Worm (Caenorhabditis elegans) whole organism, dauer: ENCODE measurements around the gene Y43F8B.20.
A peak's percentile ranks its signal among the peaks of the same experiment; 100 is the strongest.

Source experiments
- unc-62 ChIP-seq: sonication (generic microtip); optimal IDR thresholded peaks from 2 replicates; lab custom pipeline; 2017; ENCODE audit warnings: missing biosample characterization, missing genetic modification reagents, missing genetic modification characterization

Y43F8B.20 gene

DNA sequence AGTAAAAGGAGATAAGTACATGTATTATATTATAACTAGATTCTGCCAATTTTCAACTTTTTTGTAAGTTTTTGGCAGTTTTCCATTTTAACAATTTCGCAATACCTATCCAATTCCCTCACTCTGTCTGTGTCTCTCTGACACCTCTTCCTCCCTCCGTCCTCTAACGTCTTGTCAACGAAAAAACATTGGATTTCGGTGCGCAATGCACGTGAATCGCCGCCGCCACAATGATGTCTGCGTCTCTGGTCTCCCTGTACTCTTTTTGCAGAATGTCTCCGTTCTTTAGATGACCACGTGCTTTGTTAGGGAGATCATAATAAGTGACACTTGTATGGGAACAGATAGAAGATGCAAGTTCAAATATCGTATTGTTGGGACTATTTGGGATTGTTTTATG lies 20.4 kb downstream of the Y43F8B.20 start:
- no peak for TF ChIP-seq unc-62 (GFP tag; lab: Kevin White, UChicago)

DNA sequence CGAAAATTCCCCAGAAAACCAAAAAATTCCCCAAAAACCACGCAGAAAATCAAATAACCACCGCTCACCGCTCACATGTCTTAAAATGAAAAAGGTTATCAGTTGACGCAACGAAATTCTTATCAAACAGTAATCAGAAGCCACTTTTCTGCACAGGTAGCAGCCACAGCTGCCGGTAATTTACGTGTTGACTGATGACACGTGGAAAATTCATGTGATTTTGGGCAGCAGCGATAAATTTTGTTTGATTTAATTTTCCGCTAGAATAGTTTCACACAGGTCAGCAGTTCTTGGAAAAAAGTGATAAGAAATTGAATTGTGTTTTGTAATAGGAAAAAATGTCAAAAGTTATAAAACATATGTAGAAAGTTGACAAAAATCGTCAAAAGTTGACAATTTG lies 22.0 kb downstream of the Y43F8B.20 start:
- no peak for TF ChIP-seq unc-62 (GFP tag; lab: Kevin White, UChicago)

DNA sequence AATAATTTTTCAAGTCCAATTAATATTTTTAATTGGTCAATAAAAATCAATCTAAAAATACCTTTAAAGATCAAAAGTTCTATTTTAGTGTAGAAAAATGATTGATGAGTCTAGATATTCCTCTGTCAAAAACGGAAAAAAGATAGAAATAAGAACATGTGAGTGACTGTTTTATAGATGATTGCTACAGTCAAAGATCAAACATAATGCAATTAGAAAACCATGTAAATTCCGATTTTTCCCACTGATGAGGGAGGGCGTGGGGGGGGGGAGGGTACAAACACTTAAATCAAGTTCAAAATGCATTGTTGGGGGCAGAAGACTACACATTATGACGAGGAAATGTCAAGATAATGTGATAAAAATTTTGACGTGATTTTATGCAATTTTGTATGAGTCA lies 23.4 kb downstream of the Y43F8B.20 start:
- TF ChIP-seq unc-62 (GFP tag; lab: Kevin White, UChicago), result no peak

DNA sequence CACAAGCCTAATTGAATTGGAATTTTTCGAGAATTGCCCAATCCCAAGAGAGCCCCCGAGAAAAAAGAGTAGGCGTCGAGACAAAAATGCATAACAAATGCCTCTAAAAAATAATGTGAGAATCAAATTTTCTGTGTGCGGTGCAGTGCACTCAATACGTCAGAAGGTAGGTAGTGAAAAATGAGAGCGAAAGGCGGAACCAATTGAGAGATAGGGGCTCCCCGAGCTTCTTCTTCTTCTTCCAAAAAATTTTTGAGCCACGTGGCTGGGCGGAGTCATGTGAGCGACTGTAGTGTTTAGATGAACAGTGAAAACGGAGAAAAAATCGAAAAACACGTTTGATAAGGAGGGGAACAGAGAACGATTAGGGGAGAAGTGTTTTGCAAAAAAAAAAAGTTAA lies 25.0 kb downstream of the Y43F8B.20 start:
- no peak for TF ChIP-seq unc-62 (GFP tag; lab: Kevin White, UChicago)

DNA sequence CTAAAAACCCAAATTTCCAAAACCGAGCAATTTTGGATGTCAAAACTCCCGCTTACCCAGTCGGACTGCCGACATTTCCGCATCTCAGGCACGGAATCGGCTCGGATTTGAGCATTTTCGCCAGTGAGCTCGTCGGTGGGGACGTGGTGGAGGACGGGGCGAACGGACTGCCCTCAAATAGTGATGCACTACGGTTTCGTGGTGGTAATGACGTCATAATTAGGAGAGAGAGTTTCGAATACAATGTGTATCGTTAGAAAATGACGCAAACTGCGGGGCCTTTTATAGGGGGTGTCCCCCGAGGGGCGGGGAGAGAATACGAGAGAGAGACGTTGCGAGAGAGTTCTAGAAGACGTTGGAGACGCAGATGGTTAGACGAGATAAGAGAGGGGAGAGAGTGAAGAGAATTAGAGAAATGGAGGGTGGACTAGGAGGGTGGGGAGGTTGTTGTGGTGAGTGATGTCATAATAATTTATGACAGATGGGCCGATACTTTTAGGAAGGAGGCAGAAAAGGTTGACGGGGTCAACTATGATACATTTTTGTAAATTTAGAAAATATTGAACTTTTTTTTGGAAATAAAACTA lies 26.9 kb downstream of the Y43F8B.20 start:
- peak; percentile 44 for TF ChIP-seq unc-62 (GFP tag; lab: Kevin White, UChicago)

DNA sequence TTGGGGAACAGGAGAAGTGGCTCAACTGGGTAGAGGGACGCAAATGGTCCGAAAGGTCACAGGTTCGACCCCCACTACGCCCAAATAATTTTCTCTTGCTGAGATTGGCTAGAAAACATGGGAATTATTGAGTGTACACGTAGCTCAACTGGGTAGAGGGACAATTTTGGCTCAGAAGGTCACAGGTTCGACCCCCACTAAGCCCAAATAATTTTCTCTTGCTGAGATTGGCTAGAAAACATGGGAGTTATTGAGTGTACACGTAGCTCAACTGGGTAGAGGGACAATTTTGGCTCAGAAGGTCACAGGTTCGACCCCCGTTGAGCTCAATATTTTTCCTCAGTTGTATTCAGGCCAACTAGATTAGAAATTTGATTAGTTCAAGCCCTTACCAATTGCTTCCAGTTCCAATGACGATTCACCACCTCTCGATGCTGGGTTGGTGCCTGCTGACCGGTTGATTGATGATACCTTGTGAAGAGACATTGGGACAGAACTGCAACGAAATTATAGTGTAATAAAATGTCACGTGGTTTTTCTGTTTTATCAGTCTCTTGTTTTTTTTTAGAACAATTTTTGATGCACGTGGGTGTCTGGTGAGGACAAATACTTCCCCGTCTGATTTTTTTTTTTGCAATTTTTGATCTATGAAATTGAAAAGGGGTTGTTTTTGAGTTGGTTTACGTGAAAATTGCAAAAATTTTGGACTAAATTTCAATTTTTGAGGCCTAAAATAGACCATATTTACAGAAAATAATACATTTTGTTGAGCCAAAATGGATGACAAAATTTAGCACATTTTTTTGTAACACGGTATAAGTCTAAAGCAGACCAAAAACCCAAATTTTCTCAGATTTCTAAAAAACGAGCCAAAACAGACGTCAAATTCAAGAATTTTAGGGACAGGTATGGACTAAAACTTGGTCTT lies 28.0 kb downstream of the Y43F8B.20 start:
- TF ChIP-seq unc-62 (GFP tag; lab: Kevin White, UChicago), result no peak

DNA sequence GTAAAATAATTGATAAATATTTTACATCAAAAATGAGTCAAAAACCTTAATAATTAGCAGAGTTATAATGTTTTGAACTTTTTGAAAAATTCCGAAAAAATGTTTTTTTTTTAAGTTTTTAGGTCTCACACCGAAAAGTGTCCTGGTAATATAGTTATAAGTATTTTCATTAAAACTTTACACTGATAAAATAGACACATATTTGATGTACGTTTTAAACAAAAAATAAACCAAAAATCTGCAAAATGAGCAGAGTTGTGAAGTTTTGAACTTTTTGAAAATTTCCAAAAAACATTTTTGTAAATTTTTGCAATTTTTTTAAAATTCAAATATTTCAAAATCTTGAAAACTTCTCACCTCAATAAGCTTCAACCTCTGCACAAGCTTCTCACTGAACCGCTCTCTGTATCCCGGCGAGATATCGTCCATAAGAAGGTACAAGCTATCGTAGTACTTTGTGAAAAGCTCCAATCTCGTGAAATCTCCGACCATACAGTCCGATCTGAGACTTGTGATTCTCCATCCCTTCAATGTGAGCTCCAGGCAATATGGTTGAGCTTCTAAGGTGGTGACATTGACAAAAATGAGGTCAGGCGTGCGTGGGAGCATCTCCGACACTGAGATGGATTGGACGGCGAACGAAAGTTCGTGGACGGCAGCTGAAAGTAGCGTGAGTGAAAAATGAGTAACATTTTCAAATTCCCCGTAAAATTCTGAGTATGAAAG lies 28.8 kb downstream of the Y43F8B.20 start:
- TF ChIP-seq unc-62 (GFP tag; lab: Kevin White, UChicago), result no peak

DNA sequence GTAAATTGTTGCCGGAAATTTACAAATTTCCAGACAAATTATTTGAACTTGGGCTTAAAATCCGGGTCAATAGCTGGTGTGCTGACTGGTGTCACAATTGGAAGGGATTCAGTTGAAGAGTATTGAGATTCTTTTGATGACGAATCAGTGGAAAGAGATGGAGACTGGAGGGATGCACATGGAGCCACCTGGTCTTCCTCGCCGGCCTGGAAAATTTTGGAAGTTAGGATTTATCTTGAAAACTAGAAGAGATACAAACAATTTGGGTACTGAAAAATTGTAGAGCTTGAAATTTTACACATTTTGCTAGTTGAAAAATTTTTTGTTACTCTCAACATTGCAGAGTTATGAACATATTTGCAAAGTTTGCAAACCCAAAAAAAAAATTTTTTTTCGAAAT lies 29.5 kb downstream of the Y43F8B.20 start:
- no peak for TF ChIP-seq unc-62 (GFP tag; lab: Kevin White, UChicago)

DNA sequence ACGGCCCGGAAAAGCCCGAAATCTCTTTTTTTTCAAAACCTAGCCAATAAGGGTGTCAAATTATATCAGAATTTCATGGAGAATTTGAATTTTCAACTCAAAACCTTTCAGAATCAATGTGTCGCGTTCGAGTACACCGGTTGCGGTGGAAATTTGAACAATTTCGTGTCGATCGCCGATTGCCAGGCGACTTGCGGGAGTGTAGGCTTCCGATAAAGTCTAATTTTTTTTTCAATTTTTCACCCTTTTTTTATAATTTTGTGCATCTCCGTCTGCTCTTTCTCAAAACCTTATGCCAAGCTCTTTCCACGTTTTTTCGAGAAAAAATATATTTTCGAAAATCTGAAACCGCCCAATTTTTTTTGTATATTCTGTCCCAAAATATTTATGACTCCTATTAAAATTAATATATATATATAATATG lies 30.1 kb downstream of the Y43F8B.20 start:
- TF ChIP-seq unc-62 (GFP tag; lab: Kevin White, UChicago), result no peak

DNA sequence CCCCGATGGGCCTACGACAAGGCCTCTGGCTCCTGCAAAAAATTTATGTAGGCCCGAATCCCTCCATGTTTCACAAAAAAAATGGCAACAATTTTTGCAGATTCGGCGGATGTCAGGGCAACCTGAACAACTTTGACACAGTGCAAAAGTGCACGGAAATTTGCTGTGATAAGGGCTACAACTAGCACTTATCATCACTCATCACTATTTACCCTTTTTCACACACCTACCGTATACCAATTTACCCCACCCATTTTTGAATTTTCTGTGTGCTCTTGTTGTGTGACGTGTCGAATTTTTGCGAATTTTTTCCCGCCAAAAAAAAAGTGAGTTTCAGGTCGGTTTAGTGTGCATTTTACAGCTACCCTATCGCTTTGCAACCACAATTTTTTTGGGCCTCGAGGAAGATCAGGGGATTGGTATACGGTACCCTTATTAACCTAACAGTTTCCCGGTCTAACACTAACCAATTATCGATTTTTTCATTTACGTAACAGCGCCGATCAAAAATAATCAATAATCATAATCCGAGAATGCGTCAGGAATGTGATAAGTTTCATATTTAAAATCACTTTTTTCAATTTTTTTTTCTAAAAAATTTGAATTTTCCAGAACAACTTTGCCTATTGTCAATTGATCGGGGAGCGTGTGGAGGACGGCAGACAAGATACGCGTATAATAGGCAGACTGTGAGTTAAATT lies 31.0 kb downstream of the Y43F8B.20 start:
- TF ChIP-seq unc-62 (GFP tag; lab: Kevin White, UChicago), result no peak

DNA sequence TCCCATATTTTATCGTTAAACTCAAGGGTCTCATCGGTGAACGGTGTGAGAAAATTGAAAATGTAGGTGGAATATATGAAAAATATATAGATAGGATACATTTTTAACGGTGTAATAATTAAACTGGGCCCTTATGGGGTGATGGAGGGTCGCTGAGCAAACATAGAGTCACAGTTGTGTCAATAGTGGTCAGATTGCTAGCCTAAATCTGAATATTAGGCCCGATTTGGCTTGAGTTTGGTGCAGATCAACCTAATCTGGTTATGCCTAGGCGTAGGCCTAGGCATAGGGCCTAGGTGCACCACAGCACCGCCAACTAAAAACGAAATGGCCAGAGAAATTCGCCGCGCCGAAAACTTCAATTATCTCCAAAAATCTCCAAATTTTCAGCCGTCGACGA lies 36.0 kb downstream of the Y43F8B.20 start, which contains the start of gene phy-4:
Gene phy-4 (minus strand): TSS at position 101 of the 400 bp plus-strand sequence.
- TF ChIP-seq unc-62 (GFP tag; lab: Kevin White, UChicago), result no peak

DNA sequence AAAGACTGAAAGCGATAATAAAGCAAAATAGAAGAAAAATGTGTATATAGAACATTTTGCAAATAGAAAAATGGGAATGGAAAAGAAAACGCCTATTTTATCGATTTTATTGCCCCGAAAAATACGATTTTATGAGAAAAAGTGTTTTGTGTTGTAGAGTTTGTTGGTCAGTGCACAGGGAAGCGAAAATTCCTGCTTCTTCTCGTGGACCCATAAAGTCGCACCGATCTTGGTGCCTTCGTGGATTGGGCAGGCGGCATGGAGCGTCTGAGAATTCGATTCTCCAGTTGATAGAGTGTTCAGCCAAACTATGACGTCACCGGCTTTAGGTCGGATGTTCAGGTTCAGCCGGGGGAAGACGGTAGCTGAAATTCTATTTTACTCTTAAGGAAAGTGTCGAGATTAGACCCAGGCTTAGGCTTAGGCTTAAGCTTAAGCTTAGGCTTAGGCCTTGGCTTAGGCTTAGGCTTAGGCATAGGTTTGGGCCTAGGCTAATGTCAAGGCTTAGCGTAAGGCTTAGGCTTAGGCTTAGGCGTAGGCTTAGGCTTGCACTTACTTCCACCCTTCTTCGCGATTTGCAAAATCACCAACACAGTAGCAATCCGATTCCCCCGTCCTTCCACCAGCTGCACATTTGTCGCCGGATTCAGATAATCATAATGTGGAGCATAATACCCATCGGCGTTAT lies 37.2 kb downstream of the Y43F8B.20 start, which contains the start of gene Y43F8B.19:
Gene Y43F8B.19 (minus strand): TSS at position 51 of the 688 bp plus-strand sequence.
- no peak for TF ChIP-seq unc-62 (GFP tag; lab: Kevin White, UChicago)

DNA sequence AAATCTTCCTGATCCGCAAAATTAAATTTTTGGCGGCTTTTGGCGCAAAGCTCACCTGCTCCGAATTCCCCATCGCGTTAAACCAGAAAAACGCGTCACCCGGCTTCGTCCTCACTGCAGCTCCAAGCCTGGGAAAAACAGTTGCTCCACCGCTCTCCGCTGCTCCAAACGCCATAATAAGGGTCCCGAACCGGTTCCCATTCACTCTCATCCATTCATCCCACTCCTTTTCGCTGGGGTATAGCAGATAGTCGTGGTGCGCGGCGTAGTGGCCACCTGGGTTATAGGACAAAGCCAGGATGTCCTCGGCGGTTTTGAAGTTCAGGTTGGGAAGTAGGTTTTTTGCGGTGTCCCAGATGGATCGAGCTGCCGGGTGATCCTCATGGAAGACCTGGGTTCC lies 38.7 kb downstream of the Y43F8B.20 start:
- TF ChIP-seq unc-62 (GFP tag; lab: Kevin White, UChicago), result no peak

DNA sequence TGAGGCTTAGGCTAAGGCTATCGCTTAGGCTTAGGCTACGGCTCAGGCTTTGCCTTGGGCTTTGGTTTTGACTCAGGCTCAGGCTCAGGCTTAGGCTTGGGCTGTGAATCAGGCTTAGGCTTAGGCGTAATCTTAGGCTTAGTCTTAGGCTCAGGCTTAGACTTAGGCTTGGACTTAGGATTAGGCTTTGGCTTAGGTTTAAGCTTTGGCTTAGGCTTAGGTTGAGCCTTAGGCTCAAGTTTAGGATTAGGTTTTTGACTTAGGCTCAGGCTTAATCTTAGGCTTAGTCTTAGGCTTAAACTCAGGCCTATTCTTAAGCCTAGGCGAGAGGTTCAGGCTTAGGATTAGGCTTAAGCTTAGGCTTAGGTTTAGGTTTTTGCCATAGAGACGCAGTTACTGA lies 39.2 kb downstream of the Y43F8B.20 start:
- TF ChIP-seq unc-62 (GFP tag; lab: Kevin White, UChicago), result no peak

DNA sequence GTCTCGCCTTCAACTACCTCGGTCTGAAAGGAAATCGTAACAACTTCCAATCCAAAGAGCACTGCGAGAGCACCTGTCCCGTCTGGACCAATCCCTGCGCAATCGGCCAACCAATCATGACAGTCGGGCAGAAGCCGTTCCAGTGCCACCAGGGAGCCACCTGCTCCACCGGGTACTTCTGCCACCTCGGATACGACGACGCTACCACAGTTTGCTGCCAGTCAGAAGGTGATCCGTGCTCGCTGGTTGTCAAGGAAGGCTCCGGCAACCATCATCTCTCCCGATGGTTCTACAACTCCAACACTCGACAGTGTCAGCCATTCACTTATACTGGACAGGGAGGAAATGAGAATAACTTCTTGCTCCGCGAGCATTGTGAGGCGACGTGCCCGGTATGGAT lies 40.5 kb downstream of the Y43F8B.20 start:
- no peak for TF ChIP-seq unc-62 (GFP tag; lab: Kevin White, UChicago)
